Fruit fly (Drosophila melanogaster) whole organism, prepupa: ENCODE measurements around the gene Gcn2.

Source experiments
- Blimp-1 ChIP-seq: fragments of 200-800 bp; sonication (Bioruptor generic); optimal IDR thresholded peaks from 3 replicates; lab custom pipeline; 2017; ENCODE audit warnings: missing biosample characterization, missing genetic modification characterization, mild to moderate bottlenecking, moderate library complexity, missing genetic modification reagents
- CG10631 ChIP-seq: fragments of 200-800 bp; sonication (Bioruptor generic); optimal IDR thresholded peaks from 2 replicates; lab custom pipeline; 2016; ENCODE audit warnings: missing biosample characterization, missing genetic modification characterization
- CG11762 ChIP-seq: fragments of 200-800 bp; sonication (Bioruptor generic); optimal IDR thresholded peaks from 3 replicates; lab custom pipeline; 2016; ENCODE audit warnings: missing biosample characterization, missing genetic modification characterization; ENCODE audit not compliant: insufficient read depth
- CG15336 ChIP-seq: fragments of 200-800 bp; sonication (Bioruptor generic); IDR thresholded peaks from 2 replicates; pipeline ENCODE4 v1.3.6; 2022; ENCODE audit warnings: missing biosample characterization, missing genetic modification characterization
- CG1621 ChIP-seq: fragments of 200-800 bp; sonication (Bioruptor generic); optimal IDR thresholded peaks from 3 replicates; lab custom pipeline; 2018; ENCODE audit warnings: missing biosample characterization, mild to moderate bottlenecking, missing genetic modification characterization
- CG16779 ChIP-seq: fragments of 200-800 bp; sonication (Bioruptor generic); optimal IDR thresholded peaks from 3 replicates; lab custom pipeline; 2017; ENCODE audit warnings: missing biosample characterization, mild to moderate bottlenecking, missing genetic modification characterization
- CG3032 ChIP-seq: fragments of 200-800 bp; optimal IDR thresholded peaks from 2 replicates; lab custom pipeline; 2019; ENCODE audit warnings: missing biosample characterization, mild to moderate bottlenecking, missing genetic modification characterization, moderate library complexity
- CG31627 ChIP-seq: fragments of 200-800 bp; sonication (Bioruptor generic); optimal IDR thresholded peaks from 3 replicates; lab custom pipeline; 2016; ENCODE audit warnings: missing biosample characterization, missing genetic modification characterization
- CG34406 ChIP-seq: fragments of 200-800 bp; sonication (Bioruptor generic); optimal IDR thresholded peaks from 3 replicates; lab custom pipeline; 2016; ENCODE audit warnings: missing biosample characterization, missing genetic modification characterization
- CG3919 ChIP-seq: fragments of 200-800 bp; sonication (Bioruptor generic); optimal IDR thresholded peaks from 3 replicates; lab custom pipeline; 2016; ENCODE audit warnings: missing biosample characterization, missing genetic modification characterization
- CG4318 ChIP-seq: fragments of 200-800 bp; sonication (Bioruptor generic); optimal IDR thresholded peaks from 3 replicates; lab custom pipeline; 2017; ENCODE audit warnings: missing biosample characterization, mild to moderate bottlenecking, missing genetic modification characterization
- CG6163 ChIP-seq: fragments of 200-800 bp; sonication (Bioruptor generic); IDR thresholded peaks from 3 replicates; pipeline ENCODE4 v1.3.6; 2022; ENCODE audit warnings: missing biosample characterization, missing genetic modification characterization
- CG6276 ChIP-seq: fragments of 200-800 bp; sonication (Bioruptor generic); optimal IDR thresholded peaks from 2 replicates; lab custom pipeline; 2017; ENCODE audit warnings: missing biosample characterization, mild to moderate bottlenecking, missing genetic modification characterization
- CG6792 ChIP-seq: fragments of 200-800 bp; sonication (Bioruptor generic); optimal IDR thresholded peaks from 3 replicates; lab custom pipeline; 2016; ENCODE audit warnings: missing biosample characterization, missing genetic modification characterization
- CG6808 ChIP-seq: fragments of 200-800 bp; sonication (Bioruptor generic); optimal IDR thresholded peaks from 3 replicates; lab custom pipeline; 2017; ENCODE audit warnings: missing biosample characterization, missing genetic modification characterization, mild to moderate bottlenecking, moderate library complexity, missing genetic modification reagents
- CG7368 ChIP-seq: fragments of 200-800 bp; sonication (Bioruptor generic); optimal IDR thresholded peaks from 3 replicates; lab custom pipeline; 2016; ENCODE audit warnings: missing biosample characterization, missing genetic modification characterization
- CG8319 ChIP-seq: fragments of 200-800 bp; sonication (Bioruptor generic); optimal IDR thresholded peaks from 3 replicates; lab custom pipeline; 2016; ENCODE audit warnings: missing biosample characterization, missing genetic modification characterization
- Eip75B ChIP-seq: fragments of 200-800 bp; sonication (Bioruptor generic); optimal IDR thresholded peaks from 3 replicates; lab custom pipeline; 2016; ENCODE audit warnings: missing biosample characterization, missing genetic modification characterization
- Eip78C ChIP-seq: fragments of 200-800 bp; sonication (Bioruptor generic); peaks from one replicate; lab custom pipeline; 2016; ENCODE audit warnings: missing biosample characterization, missing genetic modification characterization
- Ets21C ChIP-seq: fragments of 200-800 bp; sonication (Bioruptor generic); optimal IDR thresholded peaks from 3 replicates; lab custom pipeline; 2016; ENCODE audit warnings: missing biosample characterization, missing genetic modification characterization
- Gug ChIP-seq: fragments of 200-800 bp; sonication (Bioruptor generic); IDR thresholded peaks from 2 replicates; pipeline ENCODE4 v1.3.6; 2022; ENCODE audit warnings: missing biosample characterization, missing genetic modification characterization
- Hr39 ChIP-seq: fragments of 200-800 bp; sonication (Bioruptor generic); optimal IDR thresholded peaks from 2 replicates; lab custom pipeline; 2016; ENCODE audit warnings: missing biosample characterization, missing genetic modification characterization
- Hr4 ChIP-seq: fragments of 200-800 bp; sonication (Bioruptor generic); optimal IDR thresholded peaks from 3 replicates; lab custom pipeline; 2016; ENCODE audit warnings: missing biosample characterization, missing genetic modification characterization
- Met ChIP-seq: fragments of 200-800 bp; sonication (Bioruptor generic); optimal IDR thresholded peaks from 3 replicates; lab custom pipeline; 2016; ENCODE audit warnings: missing biosample characterization, missing genetic modification characterization
- OdsH ChIP-seq: fragments of 200-800 bp; sonication (Bioruptor generic); optimal IDR thresholded peaks from 3 replicates; lab custom pipeline; 2016; ENCODE audit warnings: missing biosample characterization, missing genetic modification characterization
- Smox ChIP-seq: fragments of 200-800 bp; sonication (Bioruptor generic); optimal IDR thresholded peaks from 3 replicates; lab custom pipeline; 2016; ENCODE audit warnings: missing biosample characterization, missing genetic modification characterization
- Sox102F ChIP-seq: fragments of 200-800 bp; sonication (Bioruptor generic); optimal IDR thresholded peaks from 2 replicates; lab custom pipeline; 2016; ENCODE audit warnings: missing biosample characterization, mild to moderate bottlenecking, missing genetic modification characterization
- Sox14 ChIP-seq: fragments of 200-800 bp; sonication (Bioruptor generic); optimal IDR thresholded peaks from 3 replicates; lab custom pipeline; 2016; ENCODE audit warnings: missing biosample characterization, missing genetic modification characterization
- Sox15 ChIP-seq: fragments of 200-800 bp; sonication (Bioruptor generic); optimal IDR thresholded peaks from 3 replicates; lab custom pipeline; 2016; ENCODE audit warnings: missing biosample characterization, missing genetic modification characterization
- achi ChIP-seq: fragments of 200-800 bp; sonication (Bioruptor generic); optimal IDR thresholded peaks from 3 replicates; lab custom pipeline; 2016; ENCODE audit warnings: missing biosample characterization, missing genetic modification characterization
- acj6 ChIP-seq: fragments of 200-800 bp; sonication (Bioruptor generic); optimal IDR thresholded peaks from 3 replicates; lab custom pipeline; 2016; ENCODE audit warnings: missing biosample characterization, missing genetic modification characterization
- dac ChIP-seq: fragments of 200-800 bp; sonication (Bioruptor generic); optimal IDR thresholded peaks from 2 replicates; lab custom pipeline; 2017; ENCODE audit warnings: missing biosample characterization, mild to moderate bottlenecking, missing genetic modification characterization
- eg ChIP-seq: fragments of 200-800 bp; sonication (Bioruptor generic); IDR thresholded peaks from 3 replicates; pipeline ENCODE4 v1.3.6; 2022; ENCODE audit warnings: missing biosample characterization, missing genetic modification characterization
- esn ChIP-seq: fragments of 200-800 bp; sonication (Bioruptor generic); optimal IDR thresholded peaks from 2 replicates; lab custom pipeline; 2016; ENCODE audit warnings: missing biosample characterization, mild to moderate bottlenecking, missing genetic modification characterization, moderate library complexity
- fkh ChIP-seq: fragments of 200-800 bp; sonication (Bioruptor generic); optimal IDR thresholded peaks from 3 replicates; lab custom pipeline; 2017; ENCODE audit warnings: missing biosample characterization, mild to moderate bottlenecking, missing genetic modification characterization, moderate library complexity
- lz ChIP-seq: fragments of 200-800 bp; sonication (Bioruptor generic); optimal IDR thresholded peaks from 3 replicates; lab custom pipeline; 2016; ENCODE audit warnings: missing biosample characterization, missing genetic modification characterization
- pdm3 ChIP-seq: fragments of 200-800 bp; sonication (Bioruptor generic); optimal IDR thresholded peaks from 3 replicates; lab custom pipeline; 2016; ENCODE audit warnings: missing biosample characterization, missing genetic modification characterization
- svp ChIP-seq: fragments of 200-800 bp; sonication (Bioruptor generic); peaks from one replicate; lab custom pipeline; 2016; ENCODE audit warnings: missing biosample characterization, missing genetic modification characterization
- topi ChIP-seq: fragments of 200-800 bp; sonication (Bioruptor generic); optimal IDR thresholded peaks from 3 replicates; lab custom pipeline; 2016; ENCODE audit warnings: missing biosample characterization, missing genetic modification characterization
- vri ChIP-seq: fragments of 200-800 bp; sonication (Bioruptor generic); optimal IDR thresholded peaks from 3 replicates; lab custom pipeline; 2016; ENCODE audit warnings: missing biosample characterization, mild to moderate bottlenecking, missing genetic modification characterization

Gene Gcn2

DNA sequence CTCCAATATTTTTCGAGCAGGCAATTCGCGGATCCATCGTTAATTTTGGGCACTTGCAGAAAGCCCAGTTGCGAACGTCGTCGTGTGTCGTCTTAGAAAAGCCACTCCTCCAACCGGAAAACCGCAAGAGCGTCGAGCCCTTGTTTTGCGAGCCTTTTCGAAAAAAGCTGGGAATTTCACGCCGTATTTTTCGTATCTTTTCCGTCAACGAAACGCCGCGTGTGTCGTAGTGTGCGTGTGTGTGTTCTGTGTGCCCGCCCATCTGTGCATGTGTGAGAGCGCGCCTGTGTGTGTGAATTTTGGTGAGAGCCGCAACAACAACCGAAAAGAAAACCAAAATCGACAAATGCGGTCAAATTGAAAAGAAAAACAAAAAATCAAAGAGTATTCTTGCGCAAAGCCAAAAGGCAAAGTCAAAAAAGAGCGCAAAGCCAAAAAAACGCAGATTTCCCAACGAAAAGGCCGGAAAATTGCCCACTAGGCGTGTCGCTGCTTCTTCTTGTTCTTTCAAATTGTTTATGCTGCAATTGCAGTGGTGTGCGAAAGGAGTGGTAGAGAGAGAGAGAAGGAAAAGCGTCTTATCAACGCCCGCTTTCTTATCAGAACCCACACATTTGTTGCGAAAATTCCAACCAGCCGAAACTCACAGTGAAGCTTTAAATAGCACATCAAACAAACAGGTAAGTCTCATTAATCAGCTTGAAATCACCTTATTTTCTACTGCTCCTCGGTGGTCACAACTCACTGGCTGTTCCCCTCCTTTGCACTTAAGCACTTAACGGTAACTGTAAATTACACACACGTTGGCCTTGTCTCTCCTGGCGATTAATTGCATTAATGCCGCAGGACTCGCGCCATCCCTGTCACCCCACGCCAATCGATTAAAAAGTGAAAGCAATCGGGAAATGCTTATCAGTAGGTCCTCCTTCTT lies 10.1 kb downstream of the Gcn2 start, which contains the start of gene PNPase (continued):
- TF ChIP-seq CG10631 (no peak), CG11762 (GFP tag; lab: Kevin White, UChicago) (no peak), CG7368 (GFP tag; lab: Kevin White, UChicago) (no peak), Hr39 (GFP tag; lab: Kevin White, UChicago) (no peak), dac (GFP tag; lab: Kevin White, UChicago) (no peak), fkh (GFP tag; lab: Kevin White, UChicago) (no peak), acj6 (GFP tag; lab: Kevin White, UChicago) (no peak), Met (GFP tag; lab: Kevin White, UChicago) (no peak), pdm3 (GFP tag; lab: Kevin White, UChicago) (no peak), Hr4 (GFP tag; lab: Kevin White, UChicago) (no peak), CG8319 (no peak), CG6792 (GFP tag; lab: Kevin White, UChicago) (no peak), svp (peak; percentile 82), CG4318 (GFP tag; lab: Kevin White, UChicago) (no peak), vri (GFP tag; lab: Kevin White, UChicago) (no peak), Sox15 (GFP tag; lab: Kevin White, UChicago) (no peak), CG3032 (tag; lab: Kevin White, UChicago) (no peak), CG3919 (GFP tag; lab: Kevin White, UChicago) (no peak), achi (GFP tag; lab: Kevin White, UChicago) (no peak)

DNA sequence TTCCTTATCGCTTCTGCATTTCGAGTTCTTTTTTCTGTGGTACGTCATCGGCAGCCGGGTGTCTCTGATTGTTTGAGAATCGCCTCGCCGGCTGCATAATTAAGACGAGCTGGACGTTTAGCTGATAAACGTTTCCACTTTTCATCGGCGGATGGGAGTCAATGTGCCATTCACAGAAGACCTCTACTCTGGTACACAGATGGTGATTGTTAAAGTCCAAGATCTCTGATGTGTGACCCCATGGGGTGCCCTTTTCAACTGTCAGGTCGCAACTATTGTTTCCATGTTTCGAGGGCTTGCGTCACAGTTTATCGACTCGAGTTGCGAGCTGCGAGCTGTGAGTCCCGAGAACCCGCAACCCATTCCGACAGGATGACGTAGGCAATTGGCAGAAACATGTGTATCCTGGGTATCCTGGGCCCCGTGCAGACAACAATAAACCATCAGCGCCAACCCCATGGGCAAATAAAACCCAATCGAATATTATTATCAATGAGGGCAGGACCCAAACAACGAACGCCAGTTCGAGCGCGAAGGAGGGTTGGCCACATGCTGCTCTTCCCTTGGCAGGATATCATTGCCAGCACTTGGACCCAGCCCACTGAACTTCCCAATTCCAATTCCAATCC lies 11.7 kb downstream of the Gcn2 start:
- TF ChIP-seq CG8319 (no peak), CG1621 (tag; lab: Kevin White, UChicago) (no peak), svp (peak; percentile 97), CG15336 (no peak), CG6808 (GFP tag; lab: Kevin White, UChicago) (peak; percentile 7), Gug (GFP tag; lab: Robert Waterston, UW) (no peak), Ets21C (GFP tag; lab: Kevin White, UChicago) (no peak), acj6 (GFP tag; lab: Kevin White, UChicago) (no peak), fkh (GFP tag; lab: Kevin White, UChicago) (no peak), Blimp-1 (no peak), Hr4 (GFP tag; lab: Kevin White, UChicago) (no peak)
- TF ChIP-seq, all 60 proteins: peak for 2

DNA sequence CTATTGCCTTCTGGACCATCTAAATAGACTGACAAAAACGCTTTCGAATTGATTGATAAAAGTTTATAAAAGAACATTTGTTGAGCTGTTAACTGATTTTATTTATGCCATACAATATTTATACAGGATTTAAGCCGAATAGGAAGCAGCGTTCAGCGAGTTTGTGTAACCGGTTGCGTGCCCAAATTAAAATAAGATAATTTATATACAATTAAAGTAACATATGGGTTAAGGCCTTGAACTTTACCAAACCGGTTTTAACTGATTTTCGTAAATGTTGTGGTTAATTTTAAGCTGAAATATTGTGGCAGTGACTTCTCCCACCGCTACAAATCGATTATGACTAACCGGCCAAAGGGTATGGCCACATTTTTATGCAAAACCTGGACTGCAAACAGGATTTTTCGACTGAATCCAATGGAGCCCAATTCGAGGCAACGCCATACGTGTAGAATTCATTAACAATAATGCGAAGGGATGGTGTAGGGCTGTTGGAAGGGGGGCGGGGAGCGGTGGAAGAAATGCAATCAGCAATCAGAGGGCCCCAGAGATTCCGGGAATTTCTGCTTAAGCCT lies 14.3 kb downstream of the Gcn2 start:
- TF ChIP-seq CG34406 = peak; percentile 6
- TF ChIP-seq topi = peak; percentile 42
- TF ChIP-seq CG6276 (GFP tag; lab: Kevin White, UChicago) = no peak
- peak; percentile 39 for TF ChIP-seq lz (GFP tag; lab: Kevin White, UChicago)
- TF ChIP-seq Sox14 (GFP tag; lab: Kevin White, UChicago) = no peak
- peak; percentile 7 for TF ChIP-seq CG1621 (tag; lab: Kevin White, UChicago)
- TF ChIP-seq Sox102F (GFP tag; lab: Kevin White, UChicago) = no peak
- TF ChIP-seq CG6163 (GFP tag; lab: Robert Waterston, UW) = no peak
- peak; percentile 35 for TF ChIP-seq Eip75B (GFP tag; lab: Kevin White, UChicago)
- TF ChIP-seq CG31627 (GFP tag; lab: Kevin White, UChicago) = peak; percentile 27
- peak; percentile 22 for TF ChIP-seq Met (GFP tag; lab: Kevin White, UChicago)
- peak; percentile 55 for TF ChIP-seq Eip78C (GFP tag; lab: Kevin White, UChicago)
- TF ChIP-seq OdsH (GFP tag; lab: Kevin White, UChicago) = peak; percentile 18
- peak; percentile 36 for TF ChIP-seq Smox (GFP tag; lab: Kevin White, UChicago)
- TF ChIP-seq CG16779 = no peak
- no peak for TF ChIP-seq eg
- no peak for TF ChIP-seq CG3032 (tag; lab: Kevin White, UChicago)
- no peak for TF ChIP-seq Hr39 (GFP tag; lab: Kevin White, UChicago)
- TF ChIP-seq esn (GFP tag; lab: Kevin White, UChicago) = peak; percentile 48
- TF ChIP-seq pdm3 (GFP tag; lab: Kevin White, UChicago) = peak; percentile 32
- peak; percentile 68 for TF ChIP-seq svp
